Fruit fly (Drosophila melanogaster) whole organism, embryonic: Measurements from ENCODE around the gene CG5968.

ENCODE experiments used
- Adf1 ChIP-seq: fragments of 200-800 bp; sonication (Bioruptor generic); IDR thresholded peaks from 2 replicates; pipeline ENCODE4 v1.3.6; 2022; ENCODE audit warnings: missing biosample characterization, missing genetic modification characterization
- Atf6 ChIP-seq: fragments of 200-800 bp; sonication (Bioruptor generic); IDR thresholded peaks from 2 replicates; pipeline ENCODE4 v1.3.6; 2022; ENCODE audit warnings: missing biosample characterization, missing genetic modification characterization
- BtbVII ChIP-seq: fragments of 200-800 bp; sonication (Bioruptor generic); optimal IDR thresholded peaks from 3 replicates; lab custom pipeline; 2017; ENCODE audit warnings: missing biosample characterization, mild to moderate bottlenecking, missing genetic modification characterization
- CG14441 ChIP-seq: fragments of 200-800 bp; sonication (Bioruptor generic); IDR thresholded peaks from 2 replicates; pipeline ENCODE4 v1.3.6; 2022; ENCODE audit warnings: missing biosample characterization, missing genetic modification characterization
- CG17328 ChIP-seq: fragments of 200-800 bp; sonication (Bioruptor generic); IDR thresholded peaks from 2 replicates; pipeline ENCODE4 v1.3.6; 2022; ENCODE audit warnings: missing biosample characterization, missing genetic modification characterization
- CG17359 ChIP-seq: fragments of 200-800 bp; sonication (Bioruptor generic); optimal IDR thresholded peaks from 3 replicates; lab custom pipeline; 2018; ENCODE audit warnings: missing biosample characterization, mild to moderate bottlenecking, missing genetic modification characterization, moderate library complexity
- CG17361 ChIP-seq: fragments of 200-800 bp; sonication (Bioruptor generic); IDR thresholded peaks from 3 replicates; pipeline ENCODE4 v1.3.6; 2022; ENCODE audit warnings: missing biosample characterization, missing genetic modification characterization
- CG18619 ChIP-seq: fragments of 200-800 bp; sonication (Bioruptor generic); optimal IDR thresholded peaks from 3 replicates; lab custom pipeline; 2017; ENCODE audit warnings: missing biosample characterization, mild to moderate bottlenecking, missing genetic modification characterization
- CG2129 ChIP-seq: fragments of 200-800 bp; sonication (Bioruptor generic); IDR thresholded peaks from 2 replicates; pipeline ENCODE4 v1.3.6; 2022; ENCODE audit warnings: missing biosample characterization, missing genetic modification characterization; ENCODE audit not compliant: partially characterized antibody
- CG2199 ChIP-seq: fragments of 200-800 bp; sonication (Bioruptor generic); IDR thresholded peaks from 3 replicates; pipeline ENCODE4 v1.3.6; 2022; ENCODE audit warnings: missing biosample characterization, missing genetic modification characterization
- CG2678 ChIP-seq: fragments of 200-800 bp; sonication (Bioruptor generic); optimal IDR thresholded peaks from 3 replicates; lab custom pipeline; 2019; ENCODE audit warnings: missing biosample characterization, mild to moderate bottlenecking, missing genetic modification characterization, moderate library complexity
- CG2712 ChIP-seq: fragments of 200-800 bp; optimal IDR thresholded peaks from 3 replicates; lab custom pipeline; 2019; ENCODE audit warnings: missing biosample characterization, mild to moderate bottlenecking, missing genetic modification characterization, moderate library complexity
- CG2875 ChIP-seq: fragments of 200-800 bp; sonication (Bioruptor generic); optimal IDR thresholded peaks from 2 replicates; lab custom pipeline; 2017; ENCODE audit warnings: missing biosample characterization, mild to moderate bottlenecking, missing genetic modification characterization, missing genetic modification reagents
- CG31224 ChIP-seq: fragments of 200-800 bp; sonication (Bioruptor generic); IDR thresholded peaks from 2 replicates; pipeline ENCODE4 v1.3.6; 2022; ENCODE audit warnings: missing biosample characterization, missing genetic modification characterization
- CG8478 ChIP-seq: fragments of >200 bp; optimal IDR thresholded peaks from 2 replicates; lab custom pipeline; 2018
- E2f1 ChIP-seq: fragments of 200-800 bp; sonication (Bioruptor generic); IDR thresholded peaks from 2 replicates; pipeline ENCODE4 v1.3.6; 2022; ENCODE audit warnings: missing biosample characterization, missing genetic modification characterization
- HHEX ChIP-seq: fragments of 200-800 bp; sonication (Bioruptor generic); optimal IDR thresholded peaks from 3 replicates; lab custom pipeline; 2017; ENCODE audit warnings: missing biosample characterization, mild to moderate bottlenecking, missing genetic modification characterization, missing genetic modification reagents
- Kr ChIP-seq: fragments of 200-800 bp; sonication (Bioruptor generic); optimal IDR thresholded peaks from 2 replicates; lab custom pipeline; 2017; ENCODE audit warnings: missing biosample characterization, mild to moderate bottlenecking, missing genetic modification characterization
- MTF-1 ChIP-seq: fragments of 200-800 bp; sonication (Bioruptor generic); optimal IDR thresholded peaks from 2 replicates; lab custom pipeline; 2018; ENCODE audit warnings: missing biosample characterization, mild to moderate bottlenecking, missing genetic modification characterization, borderline replicate concordance
- Med ChIP-seq: fragments of 200-800 bp; sonication (Bioruptor generic); peaks from one replicate; lab custom pipeline; 2016; ENCODE audit warnings: missing biosample characterization, missing genetic modification characterization, mild to moderate bottlenecking, inconsistent platforms, moderate library complexity
- Sox102F ChIP-seq: fragments of 200-800 bp; sonication (Bioruptor generic); optimal IDR thresholded peaks from 2 replicates; lab custom pipeline; 2018; ENCODE audit warnings: missing biosample characterization, mild to moderate bottlenecking, missing genetic modification characterization, moderate library complexity
- Trl ChIP-seq, 3 experiments: fragments of >200 bp in 2 of 3; fragments of 200-800 bp in 1 of 3; sonication (Bioruptor generic) in 1 of 3; optimal IDR thresholded peaks; 2 replicates in 1 of 3; 3 replicates in 2 of 3; lab custom pipeline; 2016 to 2017; ENCODE audit warnings: missing biosample characterization in 1 of 3, missing genetic modification characterization in 1 of 3
- abd-A ChIP-seq: fragments of 200-800 bp; sonication (Bioruptor generic); optimal IDR thresholded peaks from 3 replicates; lab custom pipeline; 2019; ENCODE audit warnings: missing biosample characterization, mild to moderate bottlenecking, missing genetic modification characterization, moderate library complexity
- ap ChIP-seq: fragments of 200-800 bp; sonication (Bioruptor generic); IDR thresholded peaks from 2 replicates; pipeline ENCODE4 v1.3.6; 2022; ENCODE audit warnings: missing biosample characterization, missing genetic modification characterization
- az2 ChIP-seq: fragments of 200-800 bp; sonication (Bioruptor generic); optimal IDR thresholded peaks from 3 replicates; lab custom pipeline; 2016; ENCODE audit warnings: missing biosample characterization, missing genetic modification characterization
- da ChIP-seq: fragments of 200-800 bp; sonication (Bioruptor generic); optimal IDR thresholded peaks from 2 replicates; lab custom pipeline; 2016; ENCODE audit warnings: missing biosample characterization, missing genetic modification characterization
- exex ChIP-seq: fragments of 200-800 bp; sonication (Bioruptor generic); optimal IDR thresholded peaks from 4 replicates; lab custom pipeline; 2018; ENCODE audit warnings: missing biosample characterization, mild to moderate bottlenecking, missing genetic modification characterization, moderate library complexity
- fd96Cb ChIP-seq: fragments of 200-800 bp; sonication (Bioruptor generic); optimal IDR thresholded peaks from 2 replicates; lab custom pipeline; 2018; ENCODE audit warnings: missing biosample characterization, mild to moderate bottlenecking, missing genetic modification characterization, moderate library complexity
- gem ChIP-seq: fragments of 200-800 bp; sonication (Bioruptor generic); optimal IDR thresholded peaks from 2 replicates; lab custom pipeline; 2019; ENCODE audit warnings: missing biosample characterization, mild to moderate bottlenecking, missing genetic modification characterization, moderate library complexity
- grau ChIP-seq: fragments of 200-800 bp; optimal IDR thresholded peaks from 3 replicates; lab custom pipeline; 2019; ENCODE audit warnings: missing biosample characterization, mild to moderate bottlenecking, missing genetic modification characterization, moderate library complexity
- lola ChIP-seq, 3 experiments: fragments of >200 bp in 2 of 3; fragments of 200-800 bp in 1 of 3; sonication (Bioruptor generic) in 1 of 3; optimal IDR thresholded peaks; 2 replicates each; lab custom pipeline; 2017 to 2019; ENCODE audit warnings: missing biosample characterization in 3 of 3, missing genetic modification characterization in 3 of 3, mild to moderate bottlenecking in 1 of 3, moderate library complexity in 1 of 3
- sim ChIP-seq: fragments of 200-800 bp; sonication (Bioruptor generic); IDR thresholded peaks from 2 replicates; pipeline ENCODE4 v1.3.6; 2022; ENCODE audit warnings: missing biosample characterization, missing genetic modification characterization
- sqz ChIP-seq: fragments of 200-800 bp; sonication (Bioruptor generic); optimal IDR thresholded peaks from 3 replicates; lab custom pipeline; 2018; ENCODE audit warnings: missing biosample characterization, mild to moderate bottlenecking, missing genetic modification characterization
- tio ChIP-seq: fragments of 200-800 bp; sonication (Bioruptor generic); optimal IDR thresholded peaks from 2 replicates; lab custom pipeline; 2017; ENCODE audit warnings: missing biosample characterization, missing genetic modification characterization, inconsistent platforms
- tna ChIP-seq: fragments of 200-800 bp; sonication (Bioruptor generic); IDR thresholded peaks from 2 replicates; pipeline ENCODE4 v1.3.6; 2022; ENCODE audit warnings: missing biosample characterization, missing genetic modification characterization; ENCODE audit not compliant: partially characterized antibody
- zfh2 ChIP-seq: fragments of 200-800 bp; sonication (Bioruptor generic); optimal IDR thresholded peaks from 2 replicates; lab custom pipeline; 2016; ENCODE audit warnings: missing biosample characterization, missing genetic modification characterization

CG5968 gene

dm6 chr2L:16530809-16531208 lies 18.9 kb downstream of the CG5968 start (continued):
- peak; percentile 48 for TF ChIP-seq MTF-1 (GFP tag; lab: Kevin White, UChicago)
- peak; percentile 61 for TF ChIP-seq Med
- no peak for TF ChIP-seq grau (tag; lab: Kevin White, UChicago)
- peak; percentile 11 for TF ChIP-seq abd-A (tag; lab: Kevin White, UChicago)
- TF ChIP-seq CG2678, result peak; percentile 29
- TF ChIP-seq sim (GFP tag; lab: Robert Waterston, UW), result no peak
- no peak for TF ChIP-seq CG17328
- no peak for TF ChIP-seq CG2129
- TF ChIP-seq CG14441, result peak; percentile 35; the same call in 1 of the 2 replicates
- peak; percentile 28 for TF ChIP-seq exex
- TF ChIP-seq CG31224 (GFP tag; lab: Robert Waterston, UW), result peak; percentile 31; the same call in 1 of the 2 replicates
- 0 out of 3 replicates have a peak, but pooled peaks have one; percentile 10 for TF ChIP-seq CG17361 (GFP tag; lab: Robert Waterston, UW)
- TF ChIP-seq sqz, result peak; percentile 22
- peak; percentile 20 for TF ChIP-seq CG18619 (GFP tag; lab: Kevin White, UChicago)
- 0 out of 2 replicates have a peak, but pooled peaks have one; percentile 3 for TF ChIP-seq ap (GFP tag; lab: Robert Waterston, UW)
- peak; percentile 1 for TF ChIP-seq gem
- peak; percentile 19 for TF ChIP-seq Sox102F (GFP tag; lab: Kevin White, UChicago)
- TF ChIP-seq da, result no peak
- TF ChIP-seq HHEX (GFP tag; lab: Kevin White, UChicago), result peak; percentile 2
- TF ChIP-seq BtbVII (GFP tag; lab: Kevin White, UChicago), result no peak
- TF ChIP-seq Atf6 (GFP tag; lab: Robert Waterston, UW), result peak; percentile 27; the same call in 1 of the 2 replicates
- peak; percentile 55; the same call in 2 of the 3 replicates for TF ChIP-seq CG2199
- TF ChIP-seq lola (GFP tag; optimal IDR thresholded peaks at IDR 0.05; lab: Kevin White, UChicago), result no peak
- TF ChIP-seq tio (GFP tag; lab: Kevin White, UChicago), result no peak
- peak; percentile 18 for TF ChIP-seq CG2875 (GFP tag; lab: Kevin White, UChicago)
- no peak for TF ChIP-seq CG8478 (lab: Kevin White, UChicago)
- TF ChIP-seq CG17359 (tag; lab: Kevin White, UChicago), result peak; percentile 3
- TF ChIP-seq Adf1 (GFP tag; lab: Robert Waterston, UW), result 0 out of 2 replicates have a peak, but pooled peaks have one; percentile 10

- TF ChIP-seq zfh2 (GFP tag; lab: Kevin White, UChicago) (no peak), fd96Cb (tag; lab: Kevin White, UChicago) (no peak), CG2129 (no peak), az2 (GFP tag; lab: Kevin White, UChicago) (no peak), Kr (GFP tag; lab: Kevin White, UChicago) (no peak), Atf6 (GFP tag; lab: Robert Waterston, UW) (no peak), E2f1 (GFP tag; lab: Robert Waterston, UW) (no peak), CG2712 (tag; lab: Kevin White, UChicago) (no peak), tna (GFP tag; lab: Robert Waterston, UW) (no peak), Trl (optimal IDR thresholded peaks at IDR 0.05; lab: Kevin White, UChicago) (no peak), Trl (GFP tag; optimal IDR thresholded peaks at IDR 0.05; lab: Kevin White, UChicago) (no peak)
Measured at dm6 chr2L:16530414-16530771, 19.4 kb downstream of the CG5968 start.
